Worm (Caenorhabditis elegans) whole organism, L1 larva: Measurements from ENCODE around the gene cgt-3.

Source experiments
- C04F5.9 ChIP-seq: sonication (generic microtip); optimal IDR thresholded peaks from 2 replicates; lab custom pipeline; 2016; ENCODE audit warnings: missing genetic modification characterization, missing compliant biosample characterization
- C16A3.4 ChIP-seq: fragments of 150-350 bp; optimal IDR thresholded peaks from 2 replicates; lab custom pipeline; 2014; ENCODE audit warnings: missing biosample characterization, missing genetic modification characterization
- C34B4.2 ChIP-seq: sonication (generic microtip); optimal IDR thresholded peaks from 2 replicates; lab custom pipeline; 2017; ENCODE audit warnings: mild to moderate bottlenecking, missing genetic modification characterization, missing compliant biosample characterization
- aly-2 ChIP-seq: fragments of 150-350 bp; optimal IDR thresholded peaks from 2 replicates; lab custom pipeline; 2014; ENCODE audit warnings: missing biosample characterization, missing genetic modification characterization
- ama-1 ChIP-seq: fragments of 150-350 bp; optimal IDR thresholded peaks from 2 replicates; lab custom pipeline; 2014
- blmp-1 ChIP-seq: fragments of 150-350 bp; optimal IDR thresholded peaks from 2 replicates; lab custom pipeline; 2014; ENCODE audit warnings: missing biosample characterization, missing genetic modification characterization
- ceh-8 ChIP-seq: fragments of 200-800 bp; sonication (Bioruptor generic); optimal IDR thresholded peaks from 2 replicates; lab custom pipeline; 2018; ENCODE audit warnings: mild to moderate bottlenecking, missing genetic modification characterization, moderate library complexity, missing compliant biosample characterization
- ceh-82 ChIP-seq, 3 experiments: fragments of 150-350 bp in 1 of 3; sonication (generic microtip) in 2 of 3; optimal IDR thresholded peaks; 2 replicates each; lab custom pipeline; 2014 to 2017; ENCODE audit warnings: missing biosample characterization in 3 of 3, missing genetic modification characterization in 3 of 3
- dpl-1 ChIP-seq, 3 experiments: fragments of 150-350 bp in 2 of 3; sonication (generic microtip) in 1 of 3; optimal IDR thresholded peaks; 2 replicates each; lab custom pipeline; 2014 to 2017; ENCODE audit warnings: missing biosample characterization in 3 of 3, missing genetic modification characterization in 3 of 3, missing genetic modification reagents in 3 of 3
- dsc-1 ChIP-seq: sonication (generic microtip); optimal IDR thresholded peaks from 2 replicates; lab custom pipeline; 2016; ENCODE audit warnings: mild to moderate bottlenecking, missing genetic modification characterization, missing compliant biosample characterization
- efl-1 ChIP-seq, 4 experiments: fragments of 150-350 bp; optimal IDR thresholded peaks in 3 of 4; peaks in 1 of 4; 1 replicate in 1 of 4; 2 replicates in 3 of 4; lab custom pipeline; 2014; ENCODE audit warnings: missing biosample characterization in 2 of 4, missing genetic modification characterization in 2 of 4, missing genetic modification reagents in 2 of 4
- efl-3 ChIP-seq: fragments of 200-800 bp; sonication (Bioruptor generic); optimal IDR thresholded peaks from 2 replicates; lab custom pipeline; 2018; ENCODE audit warnings: mild to moderate bottlenecking, missing genetic modification characterization, missing compliant biosample characterization
- egl-27 ChIP-seq, 2 experiments: fragments of 150-350 bp in 1 of 2; sonication (generic microtip); optimal IDR thresholded peaks; 3 replicates each; lab custom pipeline; 2017 to 2018; ENCODE audit warnings: missing biosample characterization in 2 of 2, missing genetic modification characterization in 2 of 2, missing genetic modification reagents in 2 of 2
- elt-2 ChIP-seq: sonication (generic microtip); optimal IDR thresholded peaks from 2 replicates; lab custom pipeline; 2016; ENCODE audit warnings: missing genetic modification characterization, mild to moderate bottlenecking, inconsistent platforms, missing compliant biosample characterization, missing genetic modification reagents
- elt-3 ChIP-seq, 6 experiments: fragments of 150-350 bp in 1 of 6; sonication (generic microtip); optimal IDR thresholded peaks; 2 replicates each; lab custom pipeline; 2017 to 2018; ENCODE audit warnings: missing biosample characterization in 6 of 6, missing genetic modification characterization in 6 of 6, inconsistent platforms in 1 of 6
- ets-5 ChIP-seq: fragments of 200-800 bp; sonication (Bioruptor generic); IDR thresholded peaks from 2 replicates; pipeline ENCODE4 v1.3.6; 2022; ENCODE audit warnings: missing genetic modification characterization, missing compliant biosample characterization
- fkh-10 ChIP-seq: sonication (generic microtip); optimal IDR thresholded peaks from 2 replicates; lab custom pipeline; 2017; ENCODE audit warnings: missing biosample characterization, missing genetic modification reagents, missing genetic modification characterization
- fkh-8 ChIP-seq: sonication (generic microtip); optimal IDR thresholded peaks from 2 replicates; lab custom pipeline; 2016; ENCODE audit warnings: mild to moderate bottlenecking, missing genetic modification characterization, missing compliant biosample characterization
- hlh-17 ChIP-seq: fragments of 200-800 bp; sonication (Bioruptor generic); optimal IDR thresholded peaks from 2 replicates; lab custom pipeline; 2018; ENCODE audit warnings: missing genetic modification characterization, mild to moderate bottlenecking, missing compliant biosample characterization, moderate library complexity, borderline replicate concordance
- hlh-4 ChIP-seq: sonication (generic microtip); optimal IDR thresholded peaks from 2 replicates; lab custom pipeline; 2016; ENCODE audit warnings: mild to moderate bottlenecking, missing genetic modification characterization, missing compliant biosample characterization
- hpl-2 ChIP-seq: fragments of 150-350 bp; optimal IDR thresholded peaks from 2 replicates; lab custom pipeline; 2014; ENCODE audit warnings: missing biosample characterization, missing genetic modification reagents, missing genetic modification characterization
- irx-1 ChIP-seq: sonication (generic microtip); optimal IDR thresholded peaks from 2 replicates; lab custom pipeline; 2016; ENCODE audit warnings: missing genetic modification characterization, missing compliant biosample characterization
- isw-1 ChIP-seq: fragments of 200-800 bp; sonication (Bioruptor generic); IDR thresholded peaks from 2 replicates; pipeline ENCODE4 v1.3.6; 2022; ENCODE audit warnings: missing genetic modification characterization, missing compliant biosample characterization
- jun-1 ChIP-seq: fragments of 150-350 bp; optimal IDR thresholded peaks from 2 replicates; lab custom pipeline; 2014; ENCODE audit warnings: missing biosample characterization, missing genetic modification reagents, missing genetic modification characterization
- lin-13 ChIP-seq: fragments of 150-350 bp; optimal IDR thresholded peaks from 2 replicates; lab custom pipeline; 2014; ENCODE audit warnings: missing biosample characterization, missing genetic modification reagents, missing genetic modification characterization
- lin-14 ChIP-seq: fragments of 200-800 bp; sonication (Bioruptor generic); optimal IDR thresholded peaks from 2 replicates; lab custom pipeline; 2018; ENCODE audit warnings: mild to moderate bottlenecking, missing genetic modification characterization, moderate library complexity, missing compliant biosample characterization
- lin-15B ChIP-seq: fragments of 150-350 bp; sonication (generic microtip); optimal IDR thresholded peaks from 3 replicates; lab custom pipeline; 2014; ENCODE audit warnings: missing biosample characterization, missing genetic modification characterization
- lin-35 ChIP-seq, 2 experiments: fragments of 150-350 bp; optimal IDR thresholded peaks; 2 replicates each; lab custom pipeline; 2014; ENCODE audit warnings: missing biosample characterization in 2 of 2, missing genetic modification characterization in 2 of 2, missing genetic modification reagents in 2 of 2
- lir-3 ChIP-seq: sonication (generic microtip); optimal IDR thresholded peaks from 2 replicates; lab custom pipeline; 2016; ENCODE audit warnings: mild to moderate bottlenecking, missing genetic modification characterization, moderate library complexity, missing compliant biosample characterization; ENCODE audit not compliant: poor library complexity
- lsy-2 ChIP-seq, 2 experiments: fragments of 150-350 bp; optimal IDR thresholded peaks; 2 replicates each; lab custom pipeline; 2014; ENCODE audit warnings: missing biosample characterization in 2 of 2, missing genetic modification characterization in 2 of 2
- mdl-1 ChIP-seq, 2 experiments: fragments of 150-350 bp; optimal IDR thresholded peaks; 2 replicates each; lab custom pipeline; 2014 to 2017; ENCODE audit warnings: missing biosample characterization in 2 of 2, missing genetic modification characterization in 2 of 2, inconsistent platforms in 1 of 2
- mep-1 ChIP-seq: fragments of 150-350 bp; optimal IDR thresholded peaks from 2 replicates; lab custom pipeline; 2014; ENCODE audit warnings: missing biosample characterization, missing genetic modification characterization
- nhr-11 ChIP-seq: fragments of 150-350 bp; optimal IDR thresholded peaks from 2 replicates; lab custom pipeline; 2014; ENCODE audit warnings: missing biosample characterization, missing genetic modification characterization
- nhr-19 ChIP-seq: fragments of 200-800 bp; sonication (Bioruptor generic); conservative IDR thresholded peaks from 2 replicates; pipeline ENCODE4 v1.3.6; 2022; ENCODE audit warnings: missing genetic modification characterization, missing compliant biosample characterization
- nhr-20 ChIP-seq: sonication (generic microtip); optimal IDR thresholded peaks from 2 replicates; lab custom pipeline; 2016; ENCODE audit warnings: mild to moderate bottlenecking, missing genetic modification characterization, missing compliant biosample characterization
- nhr-237 ChIP-seq: fragments of 150-350 bp; optimal IDR thresholded peaks from 2 replicates; lab custom pipeline; 2014; ENCODE audit warnings: missing biosample characterization, missing genetic modification characterization
- nhr-71 ChIP-seq: sonication (generic microtip); optimal IDR thresholded peaks from 2 replicates; lab custom pipeline; 2016; ENCODE audit warnings: mild to moderate bottlenecking, missing genetic modification characterization, moderate library complexity, missing compliant biosample characterization
- nhr-77 ChIP-seq: fragments of 150-350 bp; optimal IDR thresholded peaks from 2 replicates; lab custom pipeline; 2014; ENCODE audit warnings: missing biosample characterization, missing genetic modification characterization
- nhr-85 ChIP-seq: sonication (generic microtip); peaks from one replicate; lab custom pipeline; 2016; ENCODE audit warnings: missing genetic modification characterization, inconsistent platforms, missing compliant biosample characterization
- nhr-90 ChIP-seq: sonication (generic microtip); optimal IDR thresholded peaks from 2 replicates; lab custom pipeline; 2016; ENCODE audit warnings: mild to moderate bottlenecking, missing genetic modification characterization, missing compliant biosample characterization; ENCODE audit not compliant: poor library complexity
- rnt-1 ChIP-seq: sonication (generic microtip); optimal IDR thresholded peaks from 2 replicates; lab custom pipeline; 2016; ENCODE audit warnings: mild to moderate bottlenecking, missing genetic modification characterization, moderate library complexity, missing compliant biosample characterization
- snu-23 ChIP-seq: sonication (generic microtip); optimal IDR thresholded peaks from 2 replicates; lab custom pipeline; 2016; ENCODE audit warnings: missing genetic modification characterization, missing compliant biosample characterization
- unc-130 ChIP-seq: fragments of 150-350 bp; optimal IDR thresholded peaks from 2 replicates; lab custom pipeline; 2017; ENCODE audit warnings: missing biosample characterization, missing genetic modification characterization, inconsistent platforms
- unc-86 ChIP-seq: sonication (generic microtip); optimal IDR thresholded peaks from 2 replicates; lab custom pipeline; 2016; ENCODE audit warnings: missing genetic modification characterization, missing compliant biosample characterization
- unc-98 ChIP-seq: fragments of 200-800 bp; sonication (Bioruptor generic); IDR thresholded peaks from 2 replicates; pipeline ENCODE4 v1.3.6; 2022; ENCODE audit warnings: missing genetic modification characterization, missing compliant biosample characterization
- xbp-1 ChIP-seq: sonication (generic microtip); optimal IDR thresholded peaks from 2 replicates; lab custom pipeline; 2016; ENCODE audit warnings: missing genetic modification characterization, missing compliant biosample characterization
- zag-1 ChIP-seq: fragments of 150-350 bp; optimal IDR thresholded peaks from 2 replicates; lab custom pipeline; 2014; ENCODE audit warnings: missing biosample characterization, missing genetic modification characterization
- ztf-11 ChIP-seq, 2 experiments: sonication (generic microtip); optimal IDR thresholded peaks; 2 replicates each; lab custom pipeline; 2016 to 2017; ENCODE audit warnings: missing genetic modification characterization in 2 of 2, missing biosample characterization in 1 of 2, missing compliant biosample characterization in 1 of 2

cgt-3 gene

DNA sequence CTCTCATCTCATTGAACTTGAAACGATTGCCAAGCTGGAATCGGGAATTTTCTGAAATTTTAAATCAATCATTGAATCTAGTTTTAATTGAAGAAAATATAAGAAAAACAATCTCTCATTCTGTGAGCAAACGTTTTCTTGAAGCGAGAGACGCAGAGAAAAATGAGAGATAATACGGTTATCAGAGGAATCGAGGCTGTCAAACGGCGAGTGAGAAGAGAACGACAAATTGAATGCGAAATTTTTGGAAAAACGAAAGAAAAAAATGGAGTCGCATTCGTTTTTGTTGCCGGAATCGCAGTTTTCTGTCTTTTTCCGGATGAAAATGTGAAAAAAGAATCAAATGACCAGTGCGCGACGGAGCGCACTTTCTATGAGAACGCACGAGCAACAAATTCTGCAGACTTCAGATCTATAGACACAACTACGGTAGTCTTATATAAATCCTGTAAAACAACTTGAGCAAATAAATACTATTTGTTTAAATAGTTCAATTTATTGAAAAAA is 37.5 kb upstream of the cgt-3 start, which contains the start of gene tex-2 (continued):
- no peak for TF ChIP-seq ama-1
- peak in 2 of 3 experiments; percentile 3 to 14 for TF ChIP-seq dpl-1 (GFP tag; optimal IDR thresholded peaks at IDR 0.05; lab: Kevin White, UChicago)
- TF ChIP-seq egl-27 (tag; optimal IDR thresholded peaks at IDR 0.05; lab: Kevin White, UChicago) = no peak
- peak; percentile 57 for TF ChIP-seq elt-2 (tag; lab: Kevin White, UChicago)
- TF ChIP-seq aly-2 (tag; lab: Kevin White, UChicago) = no peak
- TF ChIP-seq lin-15B (tag; lab: Kevin White, UChicago) = peak; percentile 38
- no peak for TF ChIP-seq hlh-17
- TF ChIP-seq unc-86 (tag; lab: Kevin White, UChicago) = peak; percentile 4
- TF ChIP-seq lin-13 = peak; percentile 48
- peak in 2 of 3 experiments; percentile 24 for TF ChIP-seq ceh-82 (tag; optimal IDR thresholded peaks at IDR 0.05; lab: Kevin White, UChicago)
- TF ChIP-seq isw-1 (GFP tag; lab: Robert Waterston, UW) = peak; percentile 18
- peak; percentile 27 for TF ChIP-seq jun-1
- TF ChIP-seq lsy-2 (tag; optimal IDR thresholded peaks at IDR 0.05; lab: Kevin White, UChicago) = peak; percentile 7 to 22
- no peak for TF ChIP-seq ztf-11 (tag; optimal IDR thresholded peaks at IDR 0.05; lab: Kevin White, UChicago)

DNA sequence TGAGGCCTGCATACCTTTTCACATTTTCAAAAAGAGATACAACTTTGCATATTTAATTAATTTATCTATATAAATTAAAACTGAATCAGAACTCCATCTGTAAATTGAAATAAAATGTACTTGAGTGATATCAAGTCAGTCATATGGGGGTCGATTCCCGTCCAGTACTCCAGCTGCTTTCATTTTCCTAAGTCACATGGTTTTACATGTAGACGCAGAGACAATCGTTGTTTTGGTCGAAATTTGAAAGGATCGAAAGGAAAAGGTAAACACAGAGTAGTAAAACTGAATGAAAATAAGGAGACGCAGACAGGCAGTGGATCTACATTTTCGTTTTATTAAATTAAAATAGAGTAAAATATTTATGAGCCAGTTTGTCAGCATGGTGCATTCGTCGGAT is 37.0 kb upstream of the cgt-3 start:
- no peak for TF ChIP-seq jun-1
- peak in 1 of 2 experiments; percentile 25 for TF ChIP-seq efl-1 (optimal IDR thresholded peaks at IDR 0.05; lab: Kevin White, UChicago)
- peak; percentile 25 to 88 for TF ChIP-seq efl-1 (GFP tag; optimal IDR thresholded peaks at IDR 0.05 in 1 of 2; lab: Kevin White, UChicago)
- TF ChIP-seq lir-3 (tag; lab: Kevin White, UChicago) = peak; percentile 4
- TF ChIP-seq C04F5.9 = no peak
- TF ChIP-seq hlh-17 = no peak
- TF ChIP-seq rnt-1 = peak; percentile 40
- no peak for TF ChIP-seq elt-2 (tag; lab: Kevin White, UChicago)
- peak; percentile 1 for TF ChIP-seq lin-13
- TF ChIP-seq unc-98 (GFP tag; lab: Robert Waterston, UW) = no peak
- peak; percentile 30 for TF ChIP-seq nhr-90 (tag; lab: Kevin White, UChicago)
- no peak for TF ChIP-seq zag-1
- TF ChIP-seq blmp-1 = peak; percentile 98
- peak; percentile 16 for TF ChIP-seq irx-1 (tag; lab: Kevin White, UChicago)
- TF ChIP-seq hlh-4 (tag; lab: Kevin White, UChicago) = no peak
- TF ChIP-seq nhr-20 (tag; lab: Kevin White, UChicago) = peak; percentile 77
- no peak for TF ChIP-seq egl-27 (tag; optimal IDR thresholded peaks at IDR 0.05; lab: Kevin White, UChicago)
- no peak for TF ChIP-seq xbp-1
- TF ChIP-seq ceh-8 (GFP tag; lab: Kevin White, UChicago) = peak; percentile 43
- peak; percentile 47; the same call in 1 of the 2 replicates for TF ChIP-seq nhr-19 (GFP tag; lab: Robert Waterston, UW)
- peak; percentile 36 for TF ChIP-seq dsc-1 (tag; lab: Kevin White, UChicago)
- peak in 2 of 3 experiments; percentile 33 to 39 for TF ChIP-seq dpl-1 (GFP tag; optimal IDR thresholded peaks at IDR 0.05; lab: Kevin White, UChicago)
- TF ChIP-seq nhr-71 (tag; lab: Kevin White, UChicago) = peak; percentile 71
- TF ChIP-seq lsy-2 (tag; optimal IDR thresholded peaks at IDR 0.05; lab: Kevin White, UChicago) = peak; percentile 35 to 49
- TF ChIP-seq nhr-237 (tag; lab: Kevin White, UChicago) = no peak
- TF ChIP-seq nhr-85 (tag; lab: Kevin White, UChicago) = peak; percentile 90
- TF ChIP-seq elt-3 (tag; optimal IDR thresholded peaks at IDR 0.05; lab: Kevin White, UChicago) = peak in 2 of 6 experiments; percentile 31 to 64
- TF ChIP-seq fkh-10 (GFP tag; lab: Kevin White, UChicago) = no peak
- TF ChIP-seq mep-1 = peak; percentile 82
- no peak for TF ChIP-seq nhr-11 (tag; lab: Kevin White, UChicago)
- peak; percentile 23 for TF ChIP-seq fkh-8
- no peak for TF ChIP-seq efl-3
- no peak for TF ChIP-seq C34B4.2 (tag; lab: Kevin White, UChicago)
- TF ChIP-seq snu-23 (GFP tag; lab: Kevin White, UChicago) = peak; percentile 70
- no peak for TF ChIP-seq hpl-2 (GFP tag; lab: Kevin White, UChicago)
- peak; percentile 79 for TF ChIP-seq lin-14
- TF ChIP-seq mdl-1 (tag; optimal IDR thresholded peaks at IDR 0.05; lab: Kevin White, UChicago) = peak in 1 of 2 experiments; percentile 78
- peak; percentile 43 for TF ChIP-seq unc-130
- no peak for TF ChIP-seq nhr-77
- no peak for TF ChIP-seq ztf-11 (tag; optimal IDR thresholded peaks at IDR 0.05; lab: Kevin White, UChicago)
- peak; percentile 17 to 74 for TF ChIP-seq lin-35 (GFP tag; optimal IDR thresholded peaks at IDR 0.05; lab: Kevin White, UChicago)
- TF ChIP-seq ets-5 (GFP tag; lab: Robert Waterston, UW) = no peak
- TF ChIP-seq C16A3.4 (tag; lab: Kevin White, UChicago) = peak; percentile 58
